Fruit fly (Drosophila melanogaster) whole organism, embryonic: Measurements from ENCODE around the gene ATP8B.
A peak's percentile ranks its signal among the peaks of the same experiment; 100 is the strongest.

ENCODE experiments used
- Awh ChIP-seq: fragments of 200-800 bp; sonication (Bioruptor generic); IDR thresholded peaks from 2 replicates; pipeline ENCODE4, ENCODE4 v1.3.6; 2022; ENCODE audit warnings: missing biosample characterization, missing genetic modification characterization
- B-H1 ChIP-seq: fragments of 200-800 bp; sonication (Bioruptor generic); IDR thresholded peaks from 3 replicates; pipeline ENCODE4 v1.3.6; 2022; ENCODE audit warnings: missing biosample characterization, missing genetic modification characterization
- CG10209 ChIP-seq: fragments of 200-800 bp; sonication (Bioruptor generic); optimal IDR thresholded peaks from 3 replicates; lab custom pipeline; 2017; ENCODE audit warnings: missing biosample characterization, mild to moderate bottlenecking, missing genetic modification characterization, missing genetic modification reagents
- CG10366 ChIP-seq: fragments of 200-800 bp; sonication (Bioruptor generic); IDR thresholded peaks from 2 replicates; pipeline ENCODE4 v1.3.6; 2022; ENCODE audit warnings: missing biosample characterization, missing genetic modification characterization
- CG11085 ChIP-seq: fragments of 200-800 bp; sonication (Bioruptor generic); IDR thresholded peaks from 2 replicates; pipeline ENCODE4 v1.3.6; 2022; ENCODE audit warnings: missing biosample characterization, missing genetic modification characterization
- CG12391 ChIP-seq: fragments of 200-800 bp; sonication (Bioruptor generic); optimal IDR thresholded peaks from 3 replicates; lab custom pipeline; 2018; ENCODE audit warnings: missing biosample characterization, mild to moderate bottlenecking, missing genetic modification characterization, moderate library complexity
- CG12744 ChIP-seq: fragments of 200-800 bp; sonication (Bioruptor generic); optimal IDR thresholded peaks from 2 replicates; lab custom pipeline; 2016; ENCODE audit warnings: missing biosample characterization, missing genetic modification characterization
- CG14667 ChIP-seq: fragments of 200-800 bp; sonication (Bioruptor generic); IDR thresholded peaks from 2 replicates; pipeline ENCODE4 v1.3.6; 2022; ENCODE audit warnings: missing biosample characterization, missing genetic modification characterization
- CG15696 ChIP-seq: fragments of 200-800 bp; sonication (Bioruptor generic); optimal IDR thresholded peaks from 2 replicates; lab custom pipeline; 2019; ENCODE audit warnings: missing biosample characterization, mild to moderate bottlenecking, missing genetic modification characterization, moderate library complexity
- CG16863 ChIP-seq: fragments of 200-800 bp; sonication (Bioruptor generic); optimal IDR thresholded peaks from 3 replicates; lab custom pipeline; 2016; ENCODE audit warnings: missing biosample characterization, missing genetic modification characterization
- CG17328 ChIP-seq: fragments of 200-800 bp; sonication (Bioruptor generic); IDR thresholded peaks from 2 replicates; pipeline ENCODE4 v1.3.6; 2022; ENCODE audit warnings: missing biosample characterization, missing genetic modification characterization
- CG17912 ChIP-seq: fragments of 200-800 bp; sonication (Bioruptor generic); optimal IDR thresholded peaks from 2 replicates; lab custom pipeline; 2018; ENCODE audit warnings: missing biosample characterization, mild to moderate bottlenecking, missing genetic modification characterization
- CG18619 ChIP-seq: fragments of 200-800 bp; sonication (Bioruptor generic); optimal IDR thresholded peaks from 3 replicates; lab custom pipeline; 2017; ENCODE audit warnings: missing biosample characterization, mild to moderate bottlenecking, missing genetic modification characterization
- CG2875 ChIP-seq: fragments of 200-800 bp; sonication (Bioruptor generic); optimal IDR thresholded peaks from 2 replicates; lab custom pipeline; 2017; ENCODE audit warnings: missing biosample characterization, mild to moderate bottlenecking, missing genetic modification characterization, missing genetic modification reagents
- CG6175 ChIP-seq: fragments of 200-800 bp; sonication (Bioruptor generic); IDR thresholded peaks from 3 replicates; pipeline ENCODE4 v1.3.6; 2022; ENCODE audit warnings: missing biosample characterization, missing genetic modification characterization
- CG6254 ChIP-seq: fragments of 200-800 bp; sonication (Bioruptor generic); optimal IDR thresholded peaks from 3 replicates; lab custom pipeline; 2017; ENCODE audit warnings: mild to moderate bottlenecking, missing biosample characterization, missing genetic modification reagents, missing genetic modification characterization
- CG8359 ChIP-seq: fragments of 200-800 bp; sonication (Bioruptor generic); optimal IDR thresholded peaks from 2 replicates; lab custom pipeline; 2017; ENCODE audit warnings: missing biosample characterization, mild to moderate bottlenecking, missing genetic modification characterization, borderline replicate concordance
- CG9797 ChIP-seq: fragments of 200-800 bp; sonication (Bioruptor generic); optimal IDR thresholded peaks from 3 replicates; lab custom pipeline; 2018; ENCODE audit warnings: missing biosample characterization, mild to moderate bottlenecking, missing genetic modification characterization
- CG9932 ChIP-seq: fragments of 200-800 bp; sonication (Bioruptor generic); IDR thresholded peaks from 2 replicates; pipeline ENCODE4 v1.3.6; 2022; ENCODE audit warnings: missing biosample characterization, missing genetic modification characterization
- Dek ChIP-seq: fragments of 200-800 bp; sonication (Bioruptor generic); optimal IDR thresholded peaks from 3 replicates; lab custom pipeline; 2019; ENCODE audit warnings: missing biosample characterization, mild to moderate bottlenecking, missing genetic modification characterization, moderate library complexity
- Dip3 ChIP-seq: fragments of 200-800 bp; sonication (Bioruptor generic); optimal IDR thresholded peaks from 3 replicates; lab custom pipeline; 2016; ENCODE audit warnings: missing biosample characterization, missing genetic modification characterization
- Eip74EF ChIP-seq, 2 experiments: fragments of 200-800 bp in 1 of 2; fragments of >200 bp in 1 of 2; sonication (Bioruptor generic) in 1 of 2; optimal IDR thresholded peaks; 2 replicates each; lab custom pipeline; 2017 to 2019; ENCODE audit warnings: missing biosample characterization in 2 of 2, missing genetic modification characterization in 2 of 2, mild to moderate bottlenecking in 1 of 2, moderate library complexity in 1 of 2
- H15 ChIP-seq: fragments of 200-800 bp; sonication (Bioruptor generic); IDR thresholded peaks from 3 replicates; pipeline ENCODE4 v1.3.6; 2022; ENCODE audit warnings: missing biosample characterization, missing genetic modification characterization
- HHEX ChIP-seq: fragments of 200-800 bp; sonication (Bioruptor generic); optimal IDR thresholded peaks from 3 replicates; lab custom pipeline; 2017; ENCODE audit warnings: missing biosample characterization, mild to moderate bottlenecking, missing genetic modification characterization, missing genetic modification reagents
- Nf-YA ChIP-seq: fragments of 200-800 bp; sonication (Bioruptor generic); IDR thresholded peaks from 2 replicates; pipeline ENCODE4 v1.3.6; 2022; ENCODE audit warnings: missing biosample characterization, missing genetic modification characterization
- Nf-YC ChIP-seq: fragments of 200-800 bp; optimal IDR thresholded peaks from 3 replicates; lab custom pipeline; 2019; ENCODE audit warnings: missing biosample characterization, mild to moderate bottlenecking, missing genetic modification characterization, moderate library complexity
- Oaz ChIP-seq: fragments of 200-800 bp; sonication (Bioruptor generic); IDR thresholded peaks from 2 replicates; pipeline ENCODE4 v1.3.6; 2022; ENCODE audit warnings: missing biosample characterization, missing genetic modification characterization
- Opbp ChIP-seq: fragments of 200-800 bp; sonication (Bioruptor generic); IDR thresholded peaks from 3 replicates; pipeline ENCODE4 v1.3.6; 2022; ENCODE audit warnings: missing biosample characterization, missing genetic modification characterization; ENCODE audit not compliant: partially characterized antibody
- Sin3A ChIP-seq: fragments of >200 bp; optimal IDR thresholded peaks from 2 replicates; lab custom pipeline; 2018
- al ChIP-seq: fragments of 200-800 bp; sonication (Bioruptor generic); IDR thresholded peaks from 2 replicates; pipeline ENCODE4 v1.3.6; 2022; ENCODE audit warnings: missing biosample characterization, missing genetic modification characterization
- cato ChIP-seq: fragments of 200-800 bp; sonication (Bioruptor generic); optimal IDR thresholded peaks from 2 replicates; lab custom pipeline; 2016; ENCODE audit warnings: missing biosample characterization, missing genetic modification characterization, borderline replicate concordance
- cg ChIP-seq: fragments of 200-800 bp; sonication (Bioruptor generic); optimal IDR thresholded peaks from 3 replicates; lab custom pipeline; 2019; ENCODE audit warnings: missing biosample characterization, mild to moderate bottlenecking, missing genetic modification characterization, moderate library complexity
- ci ChIP-seq: fragments of 200-800 bp; sonication (Bioruptor generic); IDR thresholded peaks from 3 replicates; pipeline ENCODE4 v1.3.6; 2022; ENCODE audit warnings: missing biosample characterization, missing genetic modification characterization
- crc ChIP-seq: fragments of 200-800 bp; sonication (Bioruptor generic); optimal IDR thresholded peaks from 2 replicates; lab custom pipeline; 2016; ENCODE audit warnings: missing biosample characterization, missing genetic modification characterization
- dati ChIP-seq: fragments of 200-800 bp; sonication (Bioruptor generic); IDR thresholded peaks from 2 replicates; pipeline ENCODE4 v1.3.6; 2022; ENCODE audit warnings: missing biosample characterization, missing genetic modification characterization
- dmrt11E ChIP-seq: fragments of 200-800 bp; sonication (Bioruptor generic); optimal IDR thresholded peaks from 3 replicates; lab custom pipeline; 2018; ENCODE audit warnings: missing biosample characterization, mild to moderate bottlenecking, missing genetic modification characterization, moderate library complexity
- gcm2 ChIP-seq: fragments of 200-800 bp; sonication (Bioruptor generic); optimal IDR thresholded peaks from 2 replicates; lab custom pipeline; 2016; ENCODE audit warnings: missing biosample characterization, missing genetic modification characterization
- hb ChIP-seq: fragments of 200-800 bp; sonication (Bioruptor generic); IDR thresholded peaks from 3 replicates; pipeline ENCODE4 v1.3.6; 2022; ENCODE audit warnings: missing biosample characterization, missing genetic modification characterization; ENCODE audit not compliant: partially characterized antibody
- her ChIP-seq: fragments of 200-800 bp; sonication (Bioruptor generic); optimal IDR thresholded peaks from 2 replicates; lab custom pipeline; 2016; ENCODE audit warnings: missing biosample characterization, missing genetic modification characterization
- insv ChIP-seq, 2 experiments: fragments of 200-800 bp; sonication (Bioruptor generic); optimal IDR thresholded peaks; 3 replicates each; lab custom pipeline; 2016 to 2018; ENCODE audit warnings: missing biosample characterization in 2 of 2, missing genetic modification characterization in 2 of 2
- luna ChIP-seq: fragments of 200-800 bp; sonication (Bioruptor generic); optimal IDR thresholded peaks from 2 replicates; lab custom pipeline; 2016; ENCODE audit warnings: missing biosample characterization, missing genetic modification characterization
- nau ChIP-seq: fragments of 200-800 bp; sonication (Bioruptor generic); optimal IDR thresholded peaks from 3 replicates; lab custom pipeline; 2017; ENCODE audit warnings: missing biosample characterization, mild to moderate bottlenecking, missing genetic modification characterization, missing genetic modification reagents
- nom ChIP-seq: fragments of 200-800 bp; sonication (Bioruptor generic); optimal IDR thresholded peaks from 2 replicates; lab custom pipeline; 2017; ENCODE audit warnings: missing biosample characterization, missing genetic modification characterization, mild to moderate bottlenecking, moderate library complexity, missing genetic modification reagents
- p53 ChIP-seq: fragments of 200-800 bp; sonication (Bioruptor generic); optimal IDR thresholded peaks from 2 replicates; lab custom pipeline; 2016; ENCODE audit warnings: missing biosample characterization, missing genetic modification characterization
- ranshi ChIP-seq: fragments of 200-800 bp; sonication (Bioruptor generic); IDR thresholded peaks from 2 replicates; pipeline ENCODE4 v1.3.6; 2022; ENCODE audit warnings: missing biosample characterization, missing genetic modification characterization
- run ChIP-seq: fragments of 200-800 bp; sonication (Bioruptor generic); optimal IDR thresholded peaks from 3 replicates; lab custom pipeline; 2018; ENCODE audit warnings: missing biosample characterization, mild to moderate bottlenecking, missing genetic modification characterization
- tna ChIP-seq: fragments of 200-800 bp; sonication (Bioruptor generic); IDR thresholded peaks from 2 replicates; pipeline ENCODE4 v1.3.6; 2022; ENCODE audit warnings: missing biosample characterization, missing genetic modification characterization; ENCODE audit not compliant: partially characterized antibody
- unc-4 ChIP-seq: fragments of 200-800 bp; sonication (Bioruptor generic); IDR thresholded peaks from 2 replicates; pipeline ENCODE4 v1.3.6; 2022; ENCODE audit warnings: missing biosample characterization, missing genetic modification characterization; ENCODE audit not compliant: partially characterized antibody
- unpg ChIP-seq: fragments of 200-800 bp; sonication (Bioruptor generic); optimal IDR thresholded peaks from 3 replicates; lab custom pipeline; 2018; ENCODE audit warnings: missing biosample characterization, mild to moderate bottlenecking, missing genetic modification characterization, moderate library complexity
- vfl ChIP-seq: fragments of 200-800 bp; sonication (Bioruptor generic); optimal IDR thresholded peaks from 2 replicates; lab custom pipeline; 2016; ENCODE audit warnings: missing biosample characterization, missing genetic modification characterization

Gene ATP8B

DNA sequence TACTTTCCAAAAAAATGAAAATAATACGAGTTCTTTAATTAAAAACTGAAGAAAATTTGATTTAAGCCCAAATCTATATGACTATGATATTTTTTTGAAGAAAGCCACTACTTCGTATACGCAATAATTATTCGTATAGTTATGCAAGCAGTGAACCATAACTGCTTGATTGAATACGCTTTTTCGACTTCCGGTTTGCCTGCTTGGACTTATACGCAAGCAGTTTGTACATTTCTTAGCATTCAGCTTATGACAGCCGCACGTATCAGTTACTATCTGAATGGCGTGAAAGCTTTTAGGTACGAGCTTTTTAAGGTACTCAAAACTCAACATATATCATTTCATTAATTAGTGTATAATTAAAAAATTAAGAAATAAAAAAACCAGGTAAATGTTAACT is 30.7 kb upstream of the ATP8B start (continued):
- peak; percentile 42 for TF ChIP-seq CG6254 (GFP tag; lab: Kevin White, UChicago)
- TF ChIP-seq CG6175 = peak; percentile 93
- TF ChIP-seq CG12391 (tag; lab: Kevin White, UChicago) = peak; percentile 76
- TF ChIP-seq luna = peak; percentile 91
- peak; percentile 46 for TF ChIP-seq gcm2
- TF ChIP-seq dati (GFP tag; lab: Robert Waterston, UW) = peak; percentile 92
- peak; percentile 98 for TF ChIP-seq ci (GFP tag; lab: Robert Waterston, UW)
- TF ChIP-seq CG10366 (GFP tag; lab: Robert Waterston, UW) = peak; percentile 95
- TF ChIP-seq CG16863 (GFP tag; lab: Kevin White, UChicago) = peak; percentile 85
- peak; percentile 88 for TF ChIP-seq CG10209 (GFP tag; lab: Kevin White, UChicago)
- no peak for TF ChIP-seq run (tag; lab: Kevin White, UChicago)
- peak; percentile 93 for TF ChIP-seq al (GFP tag; lab: Robert Waterston, UW)
- peak; percentile 82 for TF ChIP-seq Dek (tag; lab: Kevin White, UChicago)
- peak; percentile 91 for TF ChIP-seq CG18619 (GFP tag; lab: Kevin White, UChicago)
- peak; percentile 96 for TF ChIP-seq H15 (GFP tag; lab: Robert Waterston, UW)
- peak; percentile 66; the same call in 2 of the 3 replicates for TF ChIP-seq hb (GFP tag; lab: Robert Waterston, UW)
- TF ChIP-seq Nf-YA (GFP tag; lab: Robert Waterston, UW) = peak; percentile 89
- peak; percentile 87 for TF ChIP-seq B-H1
- TF ChIP-seq Opbp (GFP tag; lab: Robert Waterston, UW) = peak; percentile 50; the same call in 1 of the 3 replicates
- TF ChIP-seq tna (GFP tag; lab: Robert Waterston, UW) = no peak
- TF ChIP-seq p53 = peak; percentile 96
- TF ChIP-seq Nf-YC = peak; percentile 46
- peak; percentile 79 for TF ChIP-seq crc (GFP tag; lab: Kevin White, UChicago)
- TF ChIP-seq unpg (GFP tag; lab: Kevin White, UChicago) = peak; percentile 87
- TF ChIP-seq cato (GFP tag; lab: Kevin White, UChicago) = peak; percentile 91
- peak; percentile 96 for TF ChIP-seq CG12744 (GFP tag; lab: Kevin White, UChicago)
- TF ChIP-seq CG17328 = peak; percentile 96
- TF ChIP-seq Eip74EF (GFP tag; optimal IDR thresholded peaks at IDR 0.05; lab: Kevin White, UChicago) = peak; percentile 21 to 93
- peak; percentile 86 for TF ChIP-seq CG17912 (GFP tag; lab: Kevin White, UChicago)
- TF ChIP-seq CG8359 (GFP tag; lab: Kevin White, UChicago) = peak; percentile 70
- TF ChIP-seq dmrt11E (tag; lab: Kevin White, UChicago) = peak; percentile 81
- peak; percentile 89 for TF ChIP-seq Oaz (GFP tag; lab: Robert Waterston, UW)
- no peak for TF ChIP-seq CG9797 (GFP tag; lab: Kevin White, UChicago)
- no peak for TF ChIP-seq Sin3A
- TF ChIP-seq nau (GFP tag; lab: Kevin White, UChicago) = peak; percentile 78
- TF ChIP-seq HHEX (GFP tag; lab: Kevin White, UChicago) = peak; percentile 93
- TF ChIP-seq Awh (GFP tag; lab: Robert Waterston, UW) = peak; percentile 88
- peak; percentile 96 for TF ChIP-seq ranshi (GFP tag; lab: Robert Waterston, UW)
- TF ChIP-seq insv (GFP tag; optimal IDR thresholded peaks at IDR 0.05; lab: Kevin White, UChicago) = peak in 1 of 2 experiments; percentile 42
- peak; percentile 95 for TF ChIP-seq CG9932
- TF ChIP-seq CG15696 (tag; lab: Kevin White, UChicago) = peak; percentile 53
- peak; percentile 87 for TF ChIP-seq Dip3 (GFP tag; lab: Kevin White, UChicago)
- TF ChIP-seq nom (GFP tag; lab: Kevin White, UChicago) = no peak
- TF ChIP-seq unc-4 (GFP tag; lab: Robert Waterston, UW) = no peak
- TF ChIP-seq CG2875 (GFP tag; lab: Kevin White, UChicago) = peak; percentile 86
- peak; percentile 98 for TF ChIP-seq CG11085 (GFP tag; lab: Robert Waterston, UW)
- TF ChIP-seq cg (GFP tag; lab: Kevin White, UChicago) = no peak
- TF ChIP-seq her = peak; percentile 93
- TF ChIP-seq CG14667 (GFP tag; lab: Robert Waterston, UW) = peak; percentile 95
- TF ChIP-seq vfl = peak; percentile 74
